Worm (Caenorhabditis elegans) whole organism, L1 larva: ENCODE data around the gene C31A11.13.

Source experiments
- alr-1 ChIP-seq: fragments of 200-800 bp; sonication (Bioruptor generic); optimal IDR thresholded peaks from 2 replicates; lab custom pipeline; 2018; ENCODE audit warnings: borderline replicate concordance, mild to moderate bottlenecking, missing genetic modification characterization, missing compliant biosample characterization
- fkh-10 ChIP-seq: sonication (generic microtip); optimal IDR thresholded peaks from 2 replicates; lab custom pipeline; 2017; ENCODE audit warnings: missing biosample characterization, missing genetic modification reagents, missing genetic modification characterization
- lin-15B ChIP-seq: fragments of 150-350 bp; sonication (generic microtip); optimal IDR thresholded peaks from 3 replicates; lab custom pipeline; 2014; ENCODE audit warnings: missing biosample characterization, missing genetic modification characterization
- sox-4 ChIP-seq: sonication (generic microtip); optimal IDR thresholded peaks from 2 replicates; lab custom pipeline; 2016; ENCODE audit warnings: missing genetic modification characterization, missing compliant biosample characterization
- unc-62 ChIP-seq: fragments of 150-350 bp; optimal IDR thresholded peaks from 2 replicates; lab custom pipeline; 2014; ENCODE audit warnings: missing biosample characterization, missing genetic modification reagents, missing genetic modification characterization
- xbp-1 ChIP-seq: sonication (generic microtip); optimal IDR thresholded peaks from 2 replicates; lab custom pipeline; 2016; ENCODE audit warnings: missing genetic modification characterization, missing compliant biosample characterization
- zag-1 ChIP-seq: fragments of 150-350 bp; optimal IDR thresholded peaks from 2 replicates; lab custom pipeline; 2014; ENCODE audit warnings: missing biosample characterization, missing genetic modification characterization
- ztf-11 ChIP-seq, 2 experiments: sonication (generic microtip); optimal IDR thresholded peaks; 2 replicates each; lab custom pipeline; 2016 to 2017; ENCODE audit warnings: missing genetic modification characterization in 2 of 2, missing biosample characterization in 1 of 2, missing compliant biosample characterization in 1 of 2

DNA sequence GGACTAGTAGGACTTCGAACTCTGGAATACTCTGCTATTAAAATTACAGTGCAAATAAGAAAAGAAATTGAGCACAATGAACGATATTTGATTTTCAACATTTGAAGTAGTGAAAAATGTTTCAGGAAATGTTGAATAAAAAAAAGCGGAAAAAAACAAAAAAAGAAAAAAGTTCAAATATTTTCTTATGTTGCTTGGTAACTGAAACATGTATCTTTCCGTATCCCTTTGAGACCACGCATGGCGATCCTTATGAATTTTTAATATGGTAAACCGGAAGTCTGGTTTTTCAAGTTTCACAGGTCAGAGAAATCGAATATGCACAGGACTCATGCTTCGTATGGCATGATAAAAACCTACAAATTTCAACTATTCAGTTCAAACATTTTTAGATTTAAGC is 14.7 kb downstream of the C31A11.13 start, which contains the start of gene F28G4.3:
- TF ChIP-seq fkh-10 (no peak), ztf-11 (tag; optimal IDR thresholded peaks at IDR 0.05; lab: Kevin White, UChicago) (no peak), unc-62 (GFP tag; lab: Kevin White, UChicago) (no peak), alr-1 (tag; lab: Kevin White, UChicago) (no peak), zag-1 (tag; lab: Kevin White, UChicago) (no peak), sox-4 (tag; lab: Kevin White, UChicago) (no peak), xbp-1 (tag; lab: Kevin White, UChicago) (no peak), lin-15B (no peak)
